Worm (Caenorhabditis elegans) whole organism, mixed stage, embryonic: ENCODE results near the gene lip-1.

Experiments
- lin-13 ChIP-seq: fragments of 150-350 bp; optimal IDR thresholded peaks from 2 replicates; lab custom pipeline; 2014; ENCODE audit warnings: missing biosample characterization, missing genetic modification characterization
- nhr-237 ChIP-seq: fragments of 150-350 bp; optimal IDR thresholded peaks from 2 replicates; lab custom pipeline; 2014; ENCODE audit warnings: missing biosample characterization, missing genetic modification characterization
- nhr-28 ChIP-seq: fragments of 150-350 bp; optimal IDR thresholded peaks from 2 replicates; lab custom pipeline; 2014; ENCODE audit warnings: missing biosample characterization, missing genetic modification characterization
- nhr-76 ChIP-seq: sonication (generic microtip); optimal IDR thresholded peaks from 2 replicates; lab custom pipeline; 2017; ENCODE audit warnings: missing biosample characterization, missing genetic modification characterization
- pha-4 ChIP-seq: fragments of 150-350 bp; optimal IDR thresholded peaks from 2 replicates; lab custom pipeline; 2018; ENCODE audit warnings: missing biosample characterization, missing genetic modification reagents, missing genetic modification characterization
- snpc-4 ChIP-seq: fragments of 150-350 bp; optimal IDR thresholded peaks from 2 replicates; lab custom pipeline; 2014; ENCODE audit warnings: missing biosample characterization, missing genetic modification characterization
- unc-39 ChIP-seq: fragments of 150-350 bp; optimal IDR thresholded peaks from 2 replicates; lab custom pipeline; 2014; ENCODE audit warnings: missing biosample characterization, missing genetic modification characterization

ce11 chrIV:6822406-6822805, 20.4 kb upstream of the lip-1 start, which contains the start of gene C17H12.6:
- TF ChIP-seq lin-13 (no peak), nhr-237 (tag; lab: Kevin White, UChicago) (no peak), nhr-28 (no peak), snpc-4 (tag; lab: Kevin White, UChicago) (no peak), pha-4 (tag; lab: Kevin White, UChicago) (no peak), nhr-76 (no peak), unc-39 (tag; lab: Kevin White, UChicago) (no peak)
